Worm (Caenorhabditis elegans): ENCODE data around the gene col-130.
"Not testable (repeated sequence)": the region's sequence is repeated elsewhere in the genome, so short reads cannot be mapped to it uniquely, and the experiment has no call there.

col-130 gene

DNA sequence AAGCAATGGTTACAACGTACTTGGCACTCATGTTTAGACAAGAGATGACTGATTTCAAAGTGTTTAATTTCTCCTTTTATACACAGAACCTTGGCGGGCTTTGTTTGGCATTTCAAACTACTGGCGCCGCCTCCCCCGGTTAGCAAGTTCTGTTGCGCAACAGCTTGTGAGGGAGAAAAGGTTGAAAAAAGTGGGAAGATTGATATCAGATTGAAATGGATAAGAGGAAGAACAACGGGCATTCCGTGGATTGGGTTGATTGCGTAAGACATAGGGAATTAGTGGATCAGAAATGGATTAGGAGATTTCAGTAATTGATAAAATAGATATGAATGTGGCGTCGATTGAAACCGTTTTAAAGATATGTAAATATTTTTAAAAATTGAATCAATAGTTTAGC lies at the start of gene col-130:
col-130 (minus strand) TSS at position 50 of the 400 bp plus-strand sequence.
- no peak for TF ChIP-seq daf-12 (tag; optimal IDR thresholded peaks at IDR 0.05)
- peak; percentile 4 for TF ChIP-seq aha-1 (tag)
- TF ChIP-seq egl-27 (tag; optimal IDR thresholded peaks at IDR 0.05): no peak
- TF ChIP-seq mxl-3 (GFP tag; optimal IDR thresholded peaks at IDR 0.05): peak; percentile 2
- TF ChIP-seq madf-9 (GFP tag; conservative IDR thresholded peaks at IDR 0.05): no peak
- TF ChIP-seq lin-39 (tag; optimal IDR thresholded peaks at IDR 0.05): no peak
- no peak for TF ChIP-seq nhr-237 (tag; optimal IDR thresholded peaks at IDR 0.05)
- TF ChIP-seq cey-2 (tag; optimal IDR thresholded peaks at IDR 0.05; ENCODE audit: borderline replicate concordance, insufficient read depth): no peak

DNA sequence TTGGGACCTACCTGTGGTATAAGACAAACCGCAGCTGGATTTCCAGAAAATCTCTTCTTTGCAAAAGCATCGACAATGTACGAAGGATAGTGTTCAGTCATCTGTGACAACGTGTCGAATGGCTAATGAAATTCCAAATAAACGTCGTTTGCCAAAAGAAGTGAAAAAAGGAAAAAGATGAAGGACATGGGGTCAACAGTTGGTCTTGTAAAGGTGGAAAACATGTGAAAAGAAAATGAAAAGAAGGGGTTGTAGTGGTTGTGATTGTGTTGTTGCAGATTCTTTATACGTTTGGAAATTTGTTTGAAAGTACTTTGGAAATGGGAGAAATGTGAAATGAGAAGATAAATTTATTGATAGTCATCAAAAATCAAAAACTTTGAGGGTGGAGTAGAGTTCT lies 48.6 kb upstream of the col-130 start, which contains the start of gene T04A11.1:
T04A11.1 (minus strand) TSS at position 101 of the 400 bp plus-strand sequence.
- TF ChIP-seq aha-1 (tag); lin-39 (tag; optimal IDR thresholded peaks at IDR 0.05); ctbp-1 (GFP tag; IDR thresholded peaks at IDR 0.05): not testable (repeated sequence)

DNA sequence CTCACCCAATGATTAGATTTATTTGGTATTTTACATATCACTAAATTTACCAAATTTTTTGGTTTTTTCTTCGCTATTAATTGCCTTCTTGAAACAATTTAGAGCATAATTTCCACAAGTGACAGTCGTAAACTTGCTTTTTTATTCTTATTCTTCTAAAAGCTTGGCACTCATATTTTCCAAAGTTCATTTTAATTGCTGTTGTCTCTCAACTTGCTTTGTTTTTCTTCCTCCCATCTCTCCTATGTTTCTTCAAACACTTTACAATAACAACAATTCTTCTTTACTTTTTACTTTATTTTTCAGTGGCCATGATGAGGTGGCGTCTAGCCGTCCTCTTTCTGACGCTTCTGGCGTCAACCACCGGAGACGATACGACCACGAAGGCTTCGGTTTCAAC lies 40.0 kb upstream of the col-130 start, which contains the start of gene igdb-2:
igdb-2 (plus strand) TSS at position 301 of the 400 bp plus-strand sequence.
- TF ChIP-seq aly-2 (tag; optimal IDR thresholded peaks at IDR 0.05) (no peak), madf-9 (GFP tag; conservative IDR thresholded peaks at IDR 0.05) (no peak), hif-1 (tag; optimal IDR thresholded peaks at IDR 0.05) (no peak), dmd-6 (GFP tag; IDR thresholded peaks at IDR 0.05) (no peak), lin-29 (GFP tag; IDR thresholded peaks at IDR 0.05) (no peak), set-16 (GFP tag; IDR thresholded peaks at IDR 0.05) (no peak), nhr-10 (tag; optimal IDR thresholded peaks at IDR 0.05) (no peak), Y48G9A.11 (GFP tag; IDR thresholded peaks at IDR 0.05) (no peak), vab-7 (GFP tag; IDR thresholded peaks at IDR 0.05) (no peak), spr-3 (GFP tag; optimal IDR thresholded peaks at IDR 0.05) (no peak), zfp-3 (GFP tag; conservative IDR thresholded peaks at IDR 0.05) (no peak), egl-27 (tag; optimal IDR thresholded peaks at IDR 0.05) (no peak), nhr-237 (tag; optimal IDR thresholded peaks at IDR 0.05) (no peak), pqm-1 (tag; optimal IDR thresholded peaks at IDR 0.05) (no peak), nhr-11 (tag; optimal IDR thresholded peaks at IDR 0.05) (no peak), zip-2 (tag; optimal IDR thresholded peaks at IDR 0.05) (no peak), egl-43 (GFP tag; IDR thresholded peaks at IDR 0.05) (no peak), nhr-76 (tag; optimal IDR thresholded peaks at IDR 0.05) (no peak), ctbp-1 (GFP tag; IDR thresholded peaks at IDR 0.05) (no peak), daf-19 (GFP tag; conservative IDR thresholded peaks at IDR 0.05) (no peak)

DNA sequence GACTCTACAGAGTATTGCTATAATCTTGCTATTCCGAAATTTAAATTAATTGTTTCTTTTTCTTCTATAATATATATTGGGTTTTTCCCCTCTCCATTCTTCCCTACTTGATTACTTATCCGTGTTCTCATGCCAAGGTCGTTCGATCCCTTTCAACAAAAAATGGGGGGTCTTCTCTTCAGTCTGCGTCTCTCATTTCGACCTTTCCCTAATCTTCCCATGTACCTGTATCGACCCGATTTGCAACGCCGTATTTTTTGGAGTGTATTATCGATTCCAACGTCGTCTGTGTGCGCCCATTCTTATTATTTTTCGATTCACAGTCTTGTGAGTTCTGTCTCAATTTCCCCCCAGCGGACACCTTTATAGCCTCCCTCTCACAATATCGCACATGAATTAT lies 39.4 kb upstream of the col-130 start:
- TF ChIP-seq nhr-25 (tag; optimal IDR thresholded peaks at IDR 0.05; ENCODE audit: borderline replicate concordance, insufficient read depth) (peak; percentile 55), ceh-32 (tag; optimal IDR thresholded peaks at IDR 0.05; ENCODE audit: poor library complexity) (no peak), nhr-28 (tag; optimal IDR thresholded peaks at IDR 0.05) (peak; percentile 54), R02D3.7 (tag; optimal IDR thresholded peaks at IDR 0.05) (no peak), zag-1 (tag; optimal IDR thresholded peaks at IDR 0.05) (no peak), nhr-48 (tag; optimal IDR thresholded peaks at IDR 0.05) (no peak), Y5F2A.4 (GFP tag; optimal IDR thresholded peaks at IDR 0.05) (no peak), lin-13 (GFP tag; optimal IDR thresholded peaks at IDR 0.05) (no peak), madf-5 (GFP tag; IDR thresholded peaks at IDR 0.05) (no peak), mxl-2 (GFP tag; conservative IDR thresholded peaks at IDR 0.05) (no peak)
